Worm (Caenorhabditis elegans): ENCODE measurements around the gene ilcr-2.

DNA sequence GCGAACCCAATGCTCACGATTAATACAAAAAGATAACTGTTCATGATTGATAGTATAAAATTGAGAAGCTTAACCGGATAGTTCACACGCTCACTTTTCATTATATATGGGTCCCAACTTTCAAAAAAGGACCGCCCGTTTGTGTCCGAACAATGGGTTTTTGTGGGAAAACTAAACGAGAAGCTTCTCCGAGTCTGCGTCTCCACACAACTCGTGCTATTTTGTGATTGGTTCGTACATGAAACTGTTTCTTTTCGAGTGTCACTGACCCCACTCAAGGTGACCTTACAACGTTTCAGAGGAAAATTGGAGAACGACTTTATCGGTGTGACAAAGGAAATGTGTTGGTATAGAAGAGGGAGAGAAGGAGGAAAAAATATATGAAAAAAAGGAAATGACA, 38.2 kb upstream of the ilcr-2 start, which contains the start of gene dct-5:
- TF ChIP-seq nhr-76 (tag; optimal IDR thresholded peaks at IDR 0.05) (no peak), ama-1 (optimal IDR thresholded peaks at IDR 0.05) (no peak), nhr-77 (tag; optimal IDR thresholded peaks at IDR 0.05) (no peak), snpc-4 (tag; optimal IDR thresholded peaks at IDR 0.05) (no peak), mdl-1 (tag; optimal IDR thresholded peaks at IDR 0.05) (no peak), D1046.2 (GFP tag; IDR thresholded peaks at IDR 0.05) (no peak), lin-13 (GFP tag; optimal IDR thresholded peaks at IDR 0.05) (no peak), ceh-82 (tag; optimal IDR thresholded peaks at IDR 0.05) (no peak), ceh-44 (GFP tag; IDR thresholded peaks at IDR 0.05) (no peak), jun-1 (tag; optimal IDR thresholded peaks at IDR 0.05) (no peak), ztf-11 (tag; optimal IDR thresholded peaks at IDR 0.05) (no peak), dve-1 (tag; optimal IDR thresholded peaks at IDR 0.05; ENCODE audit: insufficient read depth) (no peak), egl-27 (tag; optimal IDR thresholded peaks at IDR 0.05) (no peak), R02D3.7 (tag; optimal IDR thresholded peaks at IDR 0.05) (no peak)
